Fruit fly (Drosophila melanogaster) whole organism, prepupa: Measurements from ENCODE around the gene CG5815.

ENCODE experiments used
- Blimp-1 ChIP-seq: fragments of 200-800 bp; sonication (Bioruptor generic); optimal IDR thresholded peaks from 3 replicates; lab custom pipeline; 2017; ENCODE audit warnings: missing biosample characterization, missing genetic modification characterization, mild to moderate bottlenecking, moderate library complexity, missing genetic modification reagents
- CG10669 ChIP-seq: fragments of 200-800 bp; sonication (Bioruptor generic); optimal IDR thresholded peaks from 3 replicates; lab custom pipeline; 2018; ENCODE audit warnings: missing biosample characterization, mild to moderate bottlenecking, missing genetic modification characterization, moderate library complexity
- CG11294 ChIP-seq: fragments of 200-800 bp; sonication (Bioruptor generic); IDR thresholded peaks from 2 replicates; pipeline ENCODE4 v1.3.6; 2022; ENCODE audit warnings: missing biosample characterization, missing genetic modification characterization
- CG11902 ChIP-seq: fragments of 200-800 bp; sonication (Bioruptor generic); optimal IDR thresholded peaks from 3 replicates; lab custom pipeline; 2016; ENCODE audit warnings: missing biosample characterization, missing genetic modification characterization
- CG15336 ChIP-seq: fragments of 200-800 bp; sonication (Bioruptor generic); IDR thresholded peaks from 2 replicates; pipeline ENCODE4 v1.3.6; 2022; ENCODE audit warnings: missing biosample characterization, missing genetic modification characterization
- CG1621 ChIP-seq: fragments of 200-800 bp; sonication (Bioruptor generic); optimal IDR thresholded peaks from 3 replicates; lab custom pipeline; 2018; ENCODE audit warnings: missing biosample characterization, mild to moderate bottlenecking, missing genetic modification characterization
- CG16779 ChIP-seq: fragments of 200-800 bp; sonication (Bioruptor generic); optimal IDR thresholded peaks from 3 replicates; lab custom pipeline; 2017; ENCODE audit warnings: missing biosample characterization, mild to moderate bottlenecking, missing genetic modification characterization
- CG3032 ChIP-seq: fragments of 200-800 bp; optimal IDR thresholded peaks from 2 replicates; lab custom pipeline; 2019; ENCODE audit warnings: missing biosample characterization, mild to moderate bottlenecking, missing genetic modification characterization, moderate library complexity
- CG31627 ChIP-seq: fragments of 200-800 bp; sonication (Bioruptor generic); optimal IDR thresholded peaks from 3 replicates; lab custom pipeline; 2016; ENCODE audit warnings: missing biosample characterization, missing genetic modification characterization
- CG32006 ChIP-seq: fragments of 200-800 bp; sonication (Bioruptor generic); optimal IDR thresholded peaks from 3 replicates; lab custom pipeline; 2017; ENCODE audit warnings: missing biosample characterization, mild to moderate bottlenecking, missing genetic modification characterization
- CG34406 ChIP-seq: fragments of 200-800 bp; sonication (Bioruptor generic); optimal IDR thresholded peaks from 3 replicates; lab custom pipeline; 2016; ENCODE audit warnings: missing biosample characterization, missing genetic modification characterization
- CG3919 ChIP-seq: fragments of 200-800 bp; sonication (Bioruptor generic); optimal IDR thresholded peaks from 3 replicates; lab custom pipeline; 2016; ENCODE audit warnings: missing biosample characterization, missing genetic modification characterization
- CG6163 ChIP-seq: fragments of 200-800 bp; sonication (Bioruptor generic); IDR thresholded peaks from 3 replicates; pipeline ENCODE4 v1.3.6; 2022; ENCODE audit warnings: missing biosample characterization, missing genetic modification characterization
- CG6276 ChIP-seq: fragments of 200-800 bp; sonication (Bioruptor generic); optimal IDR thresholded peaks from 2 replicates; lab custom pipeline; 2017; ENCODE audit warnings: missing biosample characterization, mild to moderate bottlenecking, missing genetic modification characterization
- CG6792 ChIP-seq: fragments of 200-800 bp; sonication (Bioruptor generic); optimal IDR thresholded peaks from 3 replicates; lab custom pipeline; 2016; ENCODE audit warnings: missing biosample characterization, missing genetic modification characterization
- CG6808 ChIP-seq: fragments of 200-800 bp; sonication (Bioruptor generic); optimal IDR thresholded peaks from 3 replicates; lab custom pipeline; 2017; ENCODE audit warnings: missing biosample characterization, missing genetic modification characterization, mild to moderate bottlenecking, moderate library complexity, missing genetic modification reagents
- CG6854 ChIP-seq: fragments of 200-800 bp; sonication (Bioruptor generic); optimal IDR thresholded peaks from 2 replicates; lab custom pipeline; 2017; ENCODE audit warnings: missing biosample characterization, mild to moderate bottlenecking, missing genetic modification characterization
- CG7368 ChIP-seq: fragments of 200-800 bp; sonication (Bioruptor generic); optimal IDR thresholded peaks from 3 replicates; lab custom pipeline; 2016; ENCODE audit warnings: missing biosample characterization, missing genetic modification characterization
- CG8319 ChIP-seq: fragments of 200-800 bp; sonication (Bioruptor generic); optimal IDR thresholded peaks from 3 replicates; lab custom pipeline; 2016; ENCODE audit warnings: missing biosample characterization, missing genetic modification characterization
- CG8632 ChIP-seq: fragments of 200-800 bp; sonication (Bioruptor generic); optimal IDR thresholded peaks from 3 replicates; lab custom pipeline; 2016; ENCODE audit warnings: missing biosample characterization, missing genetic modification characterization
- Eip75B ChIP-seq: fragments of 200-800 bp; sonication (Bioruptor generic); optimal IDR thresholded peaks from 3 replicates; lab custom pipeline; 2016; ENCODE audit warnings: missing biosample characterization, missing genetic modification characterization
- Eip78C ChIP-seq: fragments of 200-800 bp; sonication (Bioruptor generic); peaks from one replicate; lab custom pipeline; 2016; ENCODE audit warnings: missing biosample characterization, missing genetic modification characterization
- Eip93F ChIP-seq: fragments of 200-800 bp; sonication (Bioruptor generic); optimal IDR thresholded peaks from 2 replicates; lab custom pipeline; 2016; ENCODE audit warnings: missing biosample characterization, mild to moderate bottlenecking, missing genetic modification characterization
- Gug ChIP-seq: fragments of 200-800 bp; sonication (Bioruptor generic); IDR thresholded peaks from 2 replicates; pipeline ENCODE4 v1.3.6; 2022; ENCODE audit warnings: missing biosample characterization, missing genetic modification characterization
- Hr38 ChIP-seq: sonication (Bioruptor generic); optimal IDR thresholded peaks from 2 replicates; lab custom pipeline; 2016; ENCODE audit warnings: missing biosample characterization, missing genetic modification characterization
- Hr39 ChIP-seq: fragments of 200-800 bp; sonication (Bioruptor generic); optimal IDR thresholded peaks from 2 replicates; lab custom pipeline; 2016; ENCODE audit warnings: missing biosample characterization, missing genetic modification characterization
- Hr4 ChIP-seq: fragments of 200-800 bp; sonication (Bioruptor generic); optimal IDR thresholded peaks from 3 replicates; lab custom pipeline; 2016; ENCODE audit warnings: missing biosample characterization, missing genetic modification characterization
- Lpt ChIP-seq: fragments of 200-800 bp; sonication (Bioruptor generic); optimal IDR thresholded peaks from 3 replicates; lab custom pipeline; 2016; ENCODE audit warnings: missing biosample characterization, missing genetic modification characterization
- Met ChIP-seq: fragments of 200-800 bp; sonication (Bioruptor generic); optimal IDR thresholded peaks from 3 replicates; lab custom pipeline; 2016; ENCODE audit warnings: missing biosample characterization, missing genetic modification characterization
- Smox ChIP-seq: fragments of 200-800 bp; sonication (Bioruptor generic); optimal IDR thresholded peaks from 3 replicates; lab custom pipeline; 2016; ENCODE audit warnings: missing biosample characterization, missing genetic modification characterization
- Sox102F ChIP-seq: fragments of 200-800 bp; sonication (Bioruptor generic); optimal IDR thresholded peaks from 2 replicates; lab custom pipeline; 2016; ENCODE audit warnings: missing biosample characterization, mild to moderate bottlenecking, missing genetic modification characterization
- Sox14 ChIP-seq: fragments of 200-800 bp; sonication (Bioruptor generic); optimal IDR thresholded peaks from 3 replicates; lab custom pipeline; 2016; ENCODE audit warnings: missing biosample characterization, missing genetic modification characterization
- Sox15 ChIP-seq: fragments of 200-800 bp; sonication (Bioruptor generic); optimal IDR thresholded peaks from 3 replicates; lab custom pipeline; 2016; ENCODE audit warnings: missing biosample characterization, missing genetic modification characterization
- achi ChIP-seq: fragments of 200-800 bp; sonication (Bioruptor generic); optimal IDR thresholded peaks from 3 replicates; lab custom pipeline; 2016; ENCODE audit warnings: missing biosample characterization, missing genetic modification characterization
- cyc ChIP-seq: fragments of 200-800 bp; sonication (Bioruptor generic); optimal IDR thresholded peaks from 3 replicates; lab custom pipeline; 2016; ENCODE audit warnings: missing biosample characterization, missing genetic modification characterization
- esn ChIP-seq: fragments of 200-800 bp; sonication (Bioruptor generic); optimal IDR thresholded peaks from 2 replicates; lab custom pipeline; 2016; ENCODE audit warnings: missing biosample characterization, mild to moderate bottlenecking, missing genetic modification characterization, moderate library complexity
- fd59A ChIP-seq: fragments of 200-800 bp; sonication (Bioruptor generic); optimal IDR thresholded peaks from 2 replicates; lab custom pipeline; 2017; ENCODE audit warnings: missing biosample characterization, mild to moderate bottlenecking, missing genetic modification characterization, missing genetic modification reagents
- fd85E ChIP-seq: fragments of 200-800 bp; sonication (Bioruptor generic); optimal IDR thresholded peaks from 3 replicates; lab custom pipeline; 2016; ENCODE audit warnings: missing biosample characterization, missing genetic modification characterization
- fkh ChIP-seq: fragments of 200-800 bp; sonication (Bioruptor generic); optimal IDR thresholded peaks from 3 replicates; lab custom pipeline; 2017; ENCODE audit warnings: missing biosample characterization, mild to moderate bottlenecking, missing genetic modification characterization, moderate library complexity
- lz ChIP-seq: fragments of 200-800 bp; sonication (Bioruptor generic); optimal IDR thresholded peaks from 3 replicates; lab custom pipeline; 2016; ENCODE audit warnings: missing biosample characterization, missing genetic modification characterization
- net ChIP-seq: fragments of 200-800 bp; sonication (Bioruptor generic); optimal IDR thresholded peaks from 3 replicates; lab custom pipeline; 2016; ENCODE audit warnings: missing biosample characterization, missing genetic modification characterization
- pdm3 ChIP-seq: fragments of 200-800 bp; sonication (Bioruptor generic); optimal IDR thresholded peaks from 3 replicates; lab custom pipeline; 2016; ENCODE audit warnings: missing biosample characterization, missing genetic modification characterization
- salr ChIP-seq, 2 experiments: fragments of 200-800 bp; sonication (Bioruptor generic); optimal IDR thresholded peaks; 3 replicates each; lab custom pipeline; 2016 to 2018; ENCODE audit warnings: missing biosample characterization in 2 of 2, missing genetic modification characterization in 2 of 2, mild to moderate bottlenecking in 1 of 2
- ss ChIP-seq, 2 experiments: fragments of 200-800 bp; sonication (Bioruptor generic); optimal IDR thresholded peaks; 2 replicates in 1 of 2; 3 replicates in 1 of 2; lab custom pipeline; 2017 to 2018; ENCODE audit warnings: mild to moderate bottlenecking in 2 of 2, missing biosample characterization in 2 of 2, missing genetic modification characterization in 2 of 2, moderate library complexity in 1 of 2
- svp ChIP-seq: fragments of 200-800 bp; sonication (Bioruptor generic); peaks from one replicate; lab custom pipeline; 2016; ENCODE audit warnings: missing biosample characterization, missing genetic modification characterization

CG5815 gene

dm6 chr3R:27152129-27152968 is 40.0 kb downstream of the CG5815 start (continued):
- TF ChIP-seq Met (GFP tag; lab: Kevin White, UChicago) (peak; percentile 81), cyc (GFP tag; lab: Kevin White, UChicago) (peak; percentile 50), Eip93F (GFP tag; lab: Kevin White, UChicago) (no peak), salr (GFP tag; optimal IDR thresholded peaks at IDR 0.05; lab: Kevin White, UChicago) (no peak), CG8319 (GFP tag; lab: Kevin White, UChicago) (no peak), Sox102F (GFP tag; lab: Kevin White, UChicago) (peak; percentile 86), Hr4 (GFP tag; lab: Kevin White, UChicago) (peak; percentile 55), CG1621 (tag; lab: Kevin White, UChicago) (no peak), Smox (peak; percentile 57), CG3919 (GFP tag; lab: Kevin White, UChicago) (peak; percentile 32)
- TF ChIP-seq, all 60 proteins: peak for 37

dm6 chr3R:27153062-27153878 is 40.9 kb downstream of the CG5815 start:
- TF ChIP-seq Blimp-1 (no peak), CG32006 (GFP tag; lab: Kevin White, UChicago) (peak; percentile 70), svp (GFP tag; lab: Kevin White, UChicago) (peak; percentile 65), Sox14 (GFP tag; lab: Kevin White, UChicago) (peak; percentile 27), CG15336 (no peak), Eip93F (GFP tag; lab: Kevin White, UChicago) (no peak), Hr38 (no peak), Sox102F (GFP tag; lab: Kevin White, UChicago) (no peak), Eip78C (peak; percentile 13), CG6276 (GFP tag; lab: Kevin White, UChicago) (peak; percentile 7), CG7368 (GFP tag; lab: Kevin White, UChicago) (no peak), CG11294 (GFP tag; lab: Robert Waterston, UW) (no peak), esn (GFP tag; lab: Kevin White, UChicago) (peak; percentile 41), CG6163 (GFP tag; lab: Robert Waterston, UW) (no peak), CG31627 (GFP tag; lab: Kevin White, UChicago) (no peak), lz (GFP tag; lab: Kevin White, UChicago) (no peak), Hr39 (no peak), achi (GFP tag; lab: Kevin White, UChicago) (peak; percentile 38), CG11902 (peak; percentile 0), ss (GFP tag; optimal IDR thresholded peaks at IDR 0.05; lab: Kevin White, UChicago) (no peak), fd59A (GFP tag; lab: Kevin White, UChicago) (no peak), Eip75B (GFP tag; lab: Kevin White, UChicago) (peak; percentile 7), CG6854 (GFP tag; lab: Kevin White, UChicago) (no peak), CG1621 (tag; lab: Kevin White, UChicago) (no peak), CG3032 (tag; lab: Kevin White, UChicago) (peak; percentile 46), Gug (no peak), CG34406 (peak; percentile 38), Lpt (GFP tag; lab: Kevin White, UChicago) (no peak), CG16779 (tag; lab: Kevin White, UChicago) (no peak), pdm3 (GFP tag; lab: Kevin White, UChicago) (peak; percentile 38), CG10669 (GFP tag; lab: Kevin White, UChicago) (peak; percentile 24), CG6808 (no peak), fd85E (GFP tag; lab: Kevin White, UChicago) (no peak), net (peak; percentile 1), Met (GFP tag; lab: Kevin White, UChicago) (no peak), CG3919 (GFP tag; lab: Kevin White, UChicago) (peak; percentile 3), CG8632 (GFP tag; lab: Kevin White, UChicago) (peak; percentile 6), cyc (GFP tag; lab: Kevin White, UChicago) (peak; percentile 17), Smox (no peak), fkh (peak; percentile 50), Sox15 (GFP tag; lab: Kevin White, UChicago) (no peak), CG6792 (GFP tag; lab: Kevin White, UChicago) (no peak)
